Worm (Caenorhabditis elegans): ENCODE data around the gene nstp-3.

nstp-3 gene

DNA sequence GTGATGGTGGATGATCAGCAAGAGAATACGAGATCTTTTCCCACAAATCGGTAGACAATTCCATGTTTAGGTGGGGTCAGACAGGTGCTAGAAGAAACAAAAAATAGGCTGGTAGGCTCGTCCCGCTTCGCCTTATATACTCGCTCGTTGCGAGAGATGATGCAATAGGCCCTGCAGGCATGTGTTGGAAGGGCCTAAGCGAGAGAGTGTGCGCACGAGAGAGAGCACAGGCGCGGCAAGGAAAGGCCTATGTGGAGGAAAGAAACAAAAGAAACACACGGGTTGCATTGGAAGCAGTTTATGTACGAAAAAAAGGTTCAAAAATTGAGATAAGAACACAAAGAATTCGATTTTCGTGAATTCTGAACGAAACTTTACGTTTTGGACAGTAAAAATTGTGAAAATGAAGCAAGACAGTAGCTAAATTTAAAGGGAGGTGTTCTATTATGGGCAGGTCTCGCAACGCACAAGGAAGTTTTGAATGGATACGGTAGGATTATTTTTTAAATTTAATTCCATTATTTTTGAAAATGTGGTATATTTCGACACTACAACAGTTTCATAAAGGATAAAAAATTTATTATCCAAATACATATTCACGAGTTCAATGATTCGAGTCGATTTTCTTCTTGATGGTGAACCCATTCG lies 17.2 kb downstream of the nstp-3 start, which contains the start of gene F44E7.5 (continued):
- TF ChIP-seq lin-15B (tag; optimal IDR thresholded peaks at IDR 0.05) (no peak), egl-27 (tag; optimal IDR thresholded peaks at IDR 0.05) (no peak), isw-1 (GFP tag; IDR thresholded peaks at IDR 0.05) (no peak)

DNA sequence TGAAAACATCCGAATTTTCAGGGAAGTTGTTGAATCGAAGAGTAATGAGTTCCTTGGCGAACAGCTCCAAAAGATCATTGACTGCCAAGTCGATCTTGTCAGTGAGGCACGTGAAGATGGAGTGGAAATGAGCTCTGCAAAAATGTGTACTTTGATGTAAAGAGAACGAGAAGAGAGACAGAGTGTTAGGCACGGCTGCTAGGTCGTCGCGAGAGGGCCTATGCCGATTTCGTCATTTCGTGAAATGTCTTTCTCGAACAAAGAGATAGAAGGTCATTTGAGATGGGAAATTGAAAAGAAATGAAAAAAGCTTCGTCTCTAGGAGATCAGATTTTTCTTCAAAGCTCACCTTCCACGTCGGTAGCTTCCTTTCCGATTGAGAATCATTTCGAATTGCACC lies 18.0 kb downstream of the nstp-3 start:
- TF ChIP-seq C34B4.2 (tag; optimal IDR thresholded peaks at IDR 0.05) (no peak), efl-3 (GFP tag; optimal IDR thresholded peaks at IDR 0.05) (no peak), lin-14 (GFP tag; optimal IDR thresholded peaks at IDR 0.05) (peak; percentile 77), ceh-8 (GFP tag; optimal IDR thresholded peaks at IDR 0.05) (no peak), elt-2 (tag; optimal IDR thresholded peaks at IDR 0.05) (no peak), nhr-90 (tag; optimal IDR thresholded peaks at IDR 0.05; ENCODE audit: poor library complexity) (no peak), nhr-85 (tag) (peak; percentile 48), rnt-1 (tag; optimal IDR thresholded peaks at IDR 0.05) (peak; percentile 68), snu-23 (GFP tag; optimal IDR thresholded peaks at IDR 0.05) (peak; percentile 32), irx-1 (tag; optimal IDR thresholded peaks at IDR 0.05) (no peak), efl-1 (optimal IDR thresholded peaks at IDR 0.05) (peak; percentile 8 to 36), efl-1 (GFP tag; optimal IDR thresholded peaks at IDR 0.05 in 1 of 2) (peak in 1 of 2 experiments; percentile 2), nhr-71 (tag; optimal IDR thresholded peaks at IDR 0.05) (peak; percentile 54), mdl-1 (tag; optimal IDR thresholded peaks at IDR 0.05) (peak in 1 of 2 experiments; percentile 22), unc-130 (tag; optimal IDR thresholded peaks at IDR 0.05) (peak; percentile 48), isw-1 (GFP tag; IDR thresholded peaks at IDR 0.05) (no peak), nhr-19 (GFP tag; conservative IDR thresholded peaks at IDR 0.05) (peak; percentile 63), ets-5 (GFP tag; IDR thresholded peaks at IDR 0.05) (no peak), lin-15B (tag; optimal IDR thresholded peaks at IDR 0.05) (no peak), nhr-20 (tag; optimal IDR thresholded peaks at IDR 0.05) (peak; percentile 27), lin-35 (GFP tag; optimal IDR thresholded peaks at IDR 0.05) (peak in 1 of 2 experiments; percentile 13), lsy-2 (tag; optimal IDR thresholded peaks at IDR 0.05) (peak in 1 of 2 experiments; percentile 39), dpl-1 (GFP tag; optimal IDR thresholded peaks at IDR 0.05) (no peak), C16A3.4 (tag; optimal IDR thresholded peaks at IDR 0.05) (no peak), ceh-82 (tag; optimal IDR thresholded peaks at IDR 0.05) (peak in 2 of 3 experiments; percentile 19 to 45), skn-1 (tag; optimal IDR thresholded peaks at IDR 0.05) (peak; percentile 45), unc-98 (GFP tag; IDR thresholded peaks at IDR 0.05) (0 out of 2 replicates have a peak, but pooled peaks have one; percentile 22), ceh-63 (GFP tag; optimal IDR thresholded peaks at IDR 0.05) (no peak), sup-37 (GFP tag; optimal IDR thresholded peaks at IDR 0.05) (no peak)

DNA sequence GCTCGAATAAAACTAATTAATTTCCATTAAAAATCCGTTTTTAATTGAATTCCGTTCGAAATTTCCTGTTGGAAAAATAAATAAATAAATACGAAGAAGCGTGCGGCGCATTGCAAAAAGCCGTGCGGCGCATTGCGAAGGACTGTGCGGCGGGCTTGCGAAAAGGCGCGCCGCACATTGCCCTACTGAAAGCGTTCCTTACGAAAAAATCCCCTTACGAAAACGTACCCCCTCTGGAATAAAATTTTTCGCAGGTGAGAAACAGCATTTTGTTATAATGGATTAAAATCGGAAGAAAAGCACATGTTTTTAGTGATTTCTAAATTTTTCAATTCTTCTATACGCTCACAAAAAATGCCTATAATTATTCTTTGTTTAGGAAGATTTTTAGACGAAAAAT lies 19.8 kb downstream of the nstp-3 start:
- TF ChIP-seq nhr-85 (tag) = peak; percentile 25
- TF ChIP-seq isw-1 (GFP tag; IDR thresholded peaks at IDR 0.05) = peak; percentile 25; the same call in 1 of the 2 replicates
- peak; percentile 57 for TF ChIP-seq grh-1 (GFP tag; IDR thresholded peaks at IDR 0.05)
- TF ChIP-seq nhr-19 (GFP tag; conservative IDR thresholded peaks at IDR 0.05) = peak; percentile 70

DNA sequence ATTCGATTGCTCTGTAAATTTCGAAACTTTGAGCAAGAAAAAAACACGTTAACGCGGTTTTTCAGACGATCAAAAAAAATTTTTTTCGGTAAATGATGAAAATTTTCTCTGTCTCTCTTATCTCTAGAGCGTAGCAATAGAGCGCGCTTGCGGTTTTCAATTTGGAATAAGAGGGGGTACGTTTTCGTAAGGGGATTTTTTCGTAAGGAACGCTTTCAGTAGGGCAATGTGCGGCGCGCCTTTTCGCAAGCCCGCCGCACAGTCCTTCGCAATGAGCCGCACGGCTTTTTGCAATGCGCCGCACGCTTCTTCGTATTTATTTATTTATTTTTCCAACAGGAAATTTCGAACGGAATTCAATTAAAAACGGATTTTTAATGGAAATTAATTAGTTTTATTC lies 21.1 kb downstream of the nstp-3 start, which contains the start of gene F44E7.4:
Gene F44E7.4 (minus strand): TSS at position 13 of the 400 bp plus-strand sequence.
- TF ChIP-seq lin-15B (tag; optimal IDR thresholded peaks at IDR 0.05) (peak; percentile 31), snu-23 (GFP tag; optimal IDR thresholded peaks at IDR 0.05) (peak; percentile 69), jun-1 (tag; optimal IDR thresholded peaks at IDR 0.05) (peak; percentile 6), nhr-20 (tag; optimal IDR thresholded peaks at IDR 0.05) (peak; percentile 54), nhr-85 (tag) (peak; percentile 65), efl-1 (optimal IDR thresholded peaks at IDR 0.05) (peak; percentile 49 to 55), efl-1 (GFP tag; optimal IDR thresholded peaks at IDR 0.05 in 1 of 2) (peak in 1 of 2 experiments; percentile 44), blmp-1 (tag; optimal IDR thresholded peaks at IDR 0.05) (peak; percentile 32), skn-1 (tag; optimal IDR thresholded peaks at IDR 0.05) (peak; percentile 65), dsc-1 (tag; optimal IDR thresholded peaks at IDR 0.05) (peak; percentile 2), lin-14 (GFP tag; optimal IDR thresholded peaks at IDR 0.05) (peak; percentile 71), mdl-1 (tag; optimal IDR thresholded peaks at IDR 0.05) (peak in 1 of 2 experiments; percentile 1), ceh-82 (tag; optimal IDR thresholded peaks at IDR 0.05) (peak in 2 of 3 experiments; percentile 28 to 71), rnt-1 (tag; optimal IDR thresholded peaks at IDR 0.05) (peak; percentile 61), nhr-47 (tag; optimal IDR thresholded peaks at IDR 0.05) (peak; percentile 63), nhr-90 (tag; optimal IDR thresholded peaks at IDR 0.05; ENCODE audit: poor library complexity) (peak; percentile 13), mab-9 (GFP tag; IDR thresholded peaks at IDR 0.05) (peak; percentile 84), swsn-7 (tag; optimal IDR thresholded peaks at IDR 0.05) (peak; percentile 49), unc-98 (GFP tag; IDR thresholded peaks at IDR 0.05) (0 out of 2 replicates have a peak, but pooled peaks have one; percentile 25), dpl-1 (GFP tag; optimal IDR thresholded peaks at IDR 0.05) (peak in 2 of 3 experiments; percentile 31 to 44), grh-1 (GFP tag; IDR thresholded peaks at IDR 0.05) (peak; percentile 85), nhr-19 (GFP tag; conservative IDR thresholded peaks at IDR 0.05) (peak; percentile 96), C16A3.4 (tag; optimal IDR thresholded peaks at IDR 0.05) (peak; percentile 27), ceh-88 (GFP tag; IDR thresholded peaks at IDR 0.05) (peak; percentile 87), lsy-2 (tag; optimal IDR thresholded peaks at IDR 0.05) (peak; percentile 37 to 73), isw-1 (GFP tag; IDR thresholded peaks at IDR 0.05) (peak; percentile 91), mep-1 (tag; optimal IDR thresholded peaks at IDR 0.05) (peak; percentile 27), lin-35 (GFP tag; optimal IDR thresholded peaks at IDR 0.05) (peak; percentile 21 to 39), nhr-71 (tag; optimal IDR thresholded peaks at IDR 0.05) (peak; percentile 69), lin-13 (GFP tag; optimal IDR thresholded peaks at IDR 0.05) (peak; percentile 50)

All from whole organism, L1 larva.